Fruit fly (Drosophila melanogaster) whole organism, pupa: ENCODE data around the gene CG13700.

Experiments used
- CG10348 ChIP-seq: fragments of 200-800 bp; sonication (Bioruptor generic); IDR thresholded peaks from 2 replicates; pipeline ENCODE4 v1.3.6; 2022; ENCODE audit warnings: missing biosample characterization, missing genetic modification characterization
- CG12605 ChIP-seq: fragments of 200-800 bp; sonication (Bioruptor generic); IDR thresholded peaks from 2 replicates; pipeline ENCODE4 v1.3.6; 2022; ENCODE audit warnings: missing biosample characterization, missing genetic modification characterization
- CG13204 ChIP-seq: fragments of 200-800 bp; sonication (Bioruptor generic); optimal IDR thresholded peaks from 2 replicates; lab custom pipeline; 2018; ENCODE audit warnings: missing biosample characterization, mild to moderate bottlenecking, missing genetic modification characterization, moderate library complexity
- CG14655 ChIP-seq: fragments of 200-800 bp; sonication (Bioruptor generic); optimal IDR thresholded peaks from 3 replicates; lab custom pipeline; 2017; ENCODE audit warnings: mild to moderate bottlenecking, missing biosample characterization, missing genetic modification reagents, missing genetic modification characterization
- CG15710 ChIP-seq: fragments of 200-800 bp; sonication (Bioruptor generic); optimal IDR thresholded peaks from 2 replicates; lab custom pipeline; 2018; ENCODE audit warnings: missing biosample characterization, mild to moderate bottlenecking, missing genetic modification characterization, moderate library complexity
- CG17806 ChIP-seq: fragments of 200-800 bp; sonication (Bioruptor generic); optimal IDR thresholded peaks from 2 replicates; lab custom pipeline; 2018; ENCODE audit warnings: missing biosample characterization, mild to moderate bottlenecking, missing genetic modification characterization, moderate library complexity
- CG32121 ChIP-seq: fragments of 200-800 bp; sonication (Bioruptor generic); IDR thresholded peaks from 2 replicates; pipeline ENCODE4 v1.3.6; 2022; ENCODE audit warnings: missing biosample characterization, missing genetic modification characterization
- CG34367 ChIP-seq: fragments of 200-800 bp; sonication (Bioruptor generic); optimal IDR thresholded peaks from 2 replicates; lab custom pipeline; 2018; ENCODE audit warnings: missing biosample characterization, mild to moderate bottlenecking, missing genetic modification characterization
- CG4496 ChIP-seq: fragments of 200-800 bp; sonication (Bioruptor generic); IDR thresholded peaks from 3 replicates; pipeline ENCODE4 v1.3.6; 2022; ENCODE audit warnings: missing biosample characterization, missing genetic modification characterization
- CG8159 ChIP-seq: fragments of 200-800 bp; sonication (Bioruptor generic); optimal IDR thresholded peaks from 3 replicates; lab custom pipeline; 2018; ENCODE audit warnings: missing biosample characterization, mild to moderate bottlenecking, missing genetic modification characterization, moderate library complexity
- CG8301 ChIP-seq: fragments of 200-800 bp; sonication (Bioruptor generic); optimal IDR thresholded peaks from 2 replicates; lab custom pipeline; 2018; ENCODE audit warnings: missing biosample characterization, mild to moderate bottlenecking, missing genetic modification characterization
- CG9948 ChIP-seq: fragments of 200-800 bp; sonication (Bioruptor generic); optimal IDR thresholded peaks from 2 replicates; lab custom pipeline; 2018; ENCODE audit warnings: missing biosample characterization, mild to moderate bottlenecking, missing genetic modification characterization, moderate library complexity
- D1 ChIP-seq: fragments of 200-800 bp; sonication (Bioruptor generic); optimal IDR thresholded peaks from 2 replicates; lab custom pipeline; 2018; ENCODE audit warnings: missing biosample characterization, mild to moderate bottlenecking, missing genetic modification characterization, moderate library complexity
- EcR ChIP-seq: fragments of 200-800 bp; sonication (Bioruptor generic); optimal IDR thresholded peaks from 3 replicates; lab custom pipeline; 2019; ENCODE audit warnings: missing biosample characterization, missing genetic modification characterization, mild to moderate bottlenecking, moderate library complexity, missing genetic modification reagents
- Ets98B ChIP-seq: fragments of 200-800 bp; sonication (Bioruptor generic); IDR thresholded peaks from 2 replicates; pipeline ENCODE4 v1.3.6; 2022; ENCODE audit warnings: missing biosample characterization, missing genetic modification characterization
- Pif1A ChIP-seq: fragments of 200-800 bp; sonication (Bioruptor generic); optimal IDR thresholded peaks from 3 replicates; lab custom pipeline; 2016; ENCODE audit warnings: missing biosample characterization, missing genetic modification characterization
- Pif1B ChIP-seq: fragments of 200-800 bp; sonication (Bioruptor generic); optimal IDR thresholded peaks from 3 replicates; lab custom pipeline; 2016; ENCODE audit warnings: missing biosample characterization, missing genetic modification characterization
- Snoo ChIP-seq: fragments of 200-800 bp; sonication (Bioruptor generic); optimal IDR thresholded peaks from 3 replicates; lab custom pipeline; 2017; ENCODE audit warnings: missing biosample characterization, mild to moderate bottlenecking, missing genetic modification characterization, inconsistent platforms
- fd96Ca ChIP-seq: fragments of 200-800 bp; sonication (Bioruptor generic); IDR thresholded peaks from 3 replicates; pipeline ENCODE4 v1.3.6; 2022; ENCODE audit warnings: missing biosample characterization, missing genetic modification characterization
- gl ChIP-seq: fragments of 200-800 bp; sonication (Bioruptor generic); optimal IDR thresholded peaks from 2 replicates; lab custom pipeline; 2018; ENCODE audit warnings: missing biosample characterization, mild to moderate bottlenecking, missing genetic modification characterization
- rn ChIP-seq: fragments of 200-800 bp; sonication (Bioruptor generic); IDR thresholded peaks from 2 replicates; pipeline ENCODE4 v1.3.6; 2022; ENCODE audit warnings: missing biosample characterization, missing genetic modification characterization

Gene CG13700

dm6 chr3L:18248815-18249214 lies 52.2 kb downstream of the CG13700 start:
- peak; percentile 82 for TF ChIP-seq CG32121 (GFP tag; lab: Robert Waterston, UW)
- peak; percentile 2 for TF ChIP-seq Pif1A (GFP tag; lab: Kevin White, UChicago)
- peak; percentile 3 for TF ChIP-seq Pif1B (GFP tag; lab: Kevin White, UChicago)
- TF ChIP-seq EcR (GFP tag; lab: Kevin White, UChicago): no peak
- TF ChIP-seq CG17806 (tag; lab: Kevin White, UChicago): peak; percentile 42
- peak; percentile 72 for TF ChIP-seq Ets98B
- TF ChIP-seq CG10348 (GFP tag; lab: Robert Waterston, UW): no peak
- peak; percentile 27 for TF ChIP-seq CG9948
- TF ChIP-seq CG4496: no peak; the same call in none of the 3 replicates
- peak; percentile 45 for TF ChIP-seq CG8301 (tag; lab: Kevin White, UChicago)
- TF ChIP-seq rn: no peak
- TF ChIP-seq CG34367 (tag; lab: Kevin White, UChicago): peak; percentile 23
- TF ChIP-seq CG8159 (tag; lab: Kevin White, UChicago): peak; percentile 23
- TF ChIP-seq gl (tag; lab: Kevin White, UChicago): no peak
- TF ChIP-seq fd96Ca (GFP tag; lab: Robert Waterston, UW): peak; percentile 65; the same call in 2 of the 3 replicates
- peak; percentile 0 for TF ChIP-seq CG15710 (tag; lab: Kevin White, UChicago)
- 0 out of 2 replicates have a peak, but pooled peaks have one; percentile 24 for TF ChIP-seq CG12605 (GFP tag; lab: Robert Waterston, UW)
- no peak for TF ChIP-seq Snoo (tag; lab: Kevin White, UChicago)
- no peak for TF ChIP-seq D1 (tag; lab: Kevin White, UChicago)
- TF ChIP-seq CG13204 (GFP tag; lab: Kevin White, UChicago): no peak
- TF ChIP-seq CG14655 (GFP tag; lab: Kevin White, UChicago): peak; percentile 77
- TF ChIP-seq, all 21 proteins: peak for 13
